Fruit fly (Drosophila melanogaster): Measurements from ENCODE around the gene nerfin-1.

nerfin-1 gene

dm6 chr3L:895314-895980 is 13.5 kb upstream of the nerfin-1 start, which contains the start of gene CG34056 (continued):
- TF ChIP-seq ken (GFP tag; IDR thresholded peaks at IDR 0.05) (peak; percentile 93), CG7372 (GFP tag; IDR thresholded peaks at IDR 0.05) (peak; percentile 96), CG32772 (GFP tag; IDR thresholded peaks at IDR 0.05) (peak; percentile 95), sd (tag; optimal IDR thresholded peaks at IDR 0.05) (peak; percentile 77), CG4854 (GFP tag; optimal IDR thresholded peaks at IDR 0.05) (peak; percentile 85), CG7963 (GFP tag; IDR thresholded peaks at IDR 0.05; ENCODE audit: partially characterized antibody) (no peak), CG1602 (GFP tag; optimal IDR thresholded peaks at IDR 0.05) (peak; percentile 80), CG30403 (GFP tag; optimal IDR thresholded peaks at IDR 0.05) (peak; percentile 93), Ada2b (GFP tag; IDR thresholded peaks at IDR 0.05) (peak; percentile 97), CG8765 (GFP tag; IDR thresholded peaks at IDR 0.05) (peak; percentile 84), Antp (GFP tag; optimal IDR thresholded peaks at IDR 0.05) (peak; percentile 75), Lhr (GFP tag; optimal IDR thresholded peaks at IDR 0.05) (peak; percentile 44), sqz (GFP tag; optimal IDR thresholded peaks at IDR 0.05) (peak; percentile 93), tna (GFP tag; IDR thresholded peaks at IDR 0.05; ENCODE audit: partially characterized antibody) (no peak), CG2712 (tag; optimal IDR thresholded peaks at IDR 0.05) (peak; percentile 95), Gsc (GFP tag; IDR thresholded peaks at IDR 0.05) (peak; percentile 85; the same call in 1 of the 2 replicates), CG1603 (tag; optimal IDR thresholded peaks at IDR 0.05) (peak; percentile 32), CG30020 (tag; optimal IDR thresholded peaks at IDR 0.05) (no peak), slbo (GFP tag; IDR thresholded peaks at IDR 0.05) (peak; percentile 90), nmo (GFP tag; optimal IDR thresholded peaks at IDR 0.05) (peak; percentile 88), knrl (GFP tag; IDR thresholded peaks at IDR 0.05; ENCODE audit: partially characterized antibody) (no peak), MBD-R2 (GFP tag; IDR thresholded peaks at IDR 0.05) (peak; percentile 93), fu2 (GFP tag; optimal IDR thresholded peaks at IDR 0.05) (peak; percentile 10), vfl (GFP tag; optimal IDR thresholded peaks at IDR 0.05) (peak; percentile 71), CG12071 (GFP tag; optimal IDR thresholded peaks at IDR 0.05) (peak; percentile 89), repo (GFP tag; optimal IDR thresholded peaks at IDR 0.05) (peak; percentile 73), vnd (GFP tag; IDR thresholded peaks at IDR 0.05; ENCODE audit: partially characterized antibody) (no peak), CG7745 (tag; optimal IDR thresholded peaks at IDR 0.05) (no peak), CG13287 (GFP tag; IDR thresholded peaks at IDR 0.05; ENCODE audit: partially characterized antibody) (no peak), lilli (GFP tag; optimal IDR thresholded peaks at IDR 0.05) (peak; percentile 84), CG7556 (GFP tag; optimal IDR thresholded peaks at IDR 0.05) (peak; percentile 92), Adf1 (GFP tag; IDR thresholded peaks at IDR 0.05) (peak; percentile 60), Hr78 (GFP tag; optimal IDR thresholded peaks at IDR 0.05) (peak in 1 of 2 experiments; percentile 80), pho (GFP tag; optimal IDR thresholded peaks at IDR 0.05) (peak; percentile 58), jing (GFP tag; optimal IDR thresholded peaks at IDR 0.05) (peak; percentile 53), Gug (GFP tag; IDR thresholded peaks at IDR 0.05) (peak; percentile 84), maf-S (GFP tag; optimal IDR thresholded peaks at IDR 0.05) (peak; percentile 70), CG7786 (GFP tag; optimal IDR thresholded peaks at IDR 0.05) (peak; percentile 39), Atf-2 (GFP tag; optimal IDR thresholded peaks at IDR 0.05) (peak; percentile 9), da (GFP tag; optimal IDR thresholded peaks at IDR 0.05) (no peak), Stat92E (GFP tag; optimal IDR thresholded peaks at IDR 0.05) (peak in 1 of 3 experiments; percentile 77), CkIIα-i1 (GFP tag; IDR thresholded peaks at IDR 0.05) (peak; percentile 73), Dad (GFP tag; optimal IDR thresholded peaks at IDR 0.05) (peak; percentile 74), CG7271 (tag; optimal IDR thresholded peaks at IDR 0.05) (peak; percentile 66), CG11723 (GFP tag; optimal IDR thresholded peaks at IDR 0.05) (peak; percentile 70), CG6272 (GFP tag; IDR thresholded peaks at IDR 0.05) (peak; percentile 90), CrebB (tag; optimal IDR thresholded peaks at IDR 0.05) (peak; percentile 78), Side (GFP tag; optimal IDR thresholded peaks at IDR 0.05) (peak; percentile 71), CG8359 (GFP tag; optimal IDR thresholded peaks at IDR 0.05; ENCODE audit: borderline replicate concordance) (peak; percentile 82)

All from whole organism, embryonic.